Worm (Caenorhabditis elegans): ENCODE data around the gene epg-6.
A peak's percentile ranks its signal among the peaks of the same experiment; 100 is the strongest.

epg-6 gene

ce11 chrIII:10624564-10624963 is 24.6 kb upstream of the epg-6 start (continued):
- no peak for TF ChIP-seq ztf-22 (GFP tag; optimal IDR thresholded peaks at IDR 0.05)
- no peak for TF ChIP-seq attf-3 (GFP tag; conservative IDR thresholded peaks at IDR 0.05)
- TF ChIP-seq ceh-91 (GFP tag; IDR thresholded peaks at IDR 0.05): peak; percentile 32; the same call in 1 of the 2 replicates
- TF ChIP-seq nfya-2 (GFP tag; IDR thresholded peaks at IDR 0.05): 0 out of 2 replicates have a peak, but pooled peaks have one; percentile 8
- peak; percentile 53 for TF ChIP-seq ztf-26 (tag; optimal IDR thresholded peaks at IDR 0.05)
- peak; percentile 53; the same call in 1 of the 2 replicates for TF ChIP-seq hsf-1 (GFP tag; IDR thresholded peaks at IDR 0.05)
- TF ChIP-seq atf-7 (tag; optimal IDR thresholded peaks at IDR 0.05): peak; percentile 19
- TF ChIP-seq repo-1 (tag; optimal IDR thresholded peaks at IDR 0.05): peak; percentile 18
- TF ChIP-seq efl-1 (GFP tag; optimal IDR thresholded peaks at IDR 0.05): peak; percentile 5
- no peak for TF ChIP-seq mes-4 (tag; optimal IDR thresholded peaks at IDR 0.05)
- TF ChIP-seq K12H6.12 (tag; optimal IDR thresholded peaks at IDR 0.05): peak; percentile 36
- no peak for TF ChIP-seq F55B11.4 (tag; optimal IDR thresholded peaks at IDR 0.05; ENCODE audit: borderline replicate concordance, insufficient read depth)
- TF ChIP-seq mcd-1 (GFP tag; IDR thresholded peaks at IDR 0.05): peak; percentile 60
- TF ChIP-seq ets-4 (GFP tag; optimal IDR thresholded peaks at IDR 0.05): no peak
- no peak for TF ChIP-seq egrh-3 (GFP tag; IDR thresholded peaks at IDR 0.05)
- peak; percentile 51 for TF ChIP-seq F10E7.11 (tag; optimal IDR thresholded peaks at IDR 0.05)
- TF ChIP-seq ZK185.1 (tag; optimal IDR thresholded peaks at IDR 0.05; ENCODE audit: poor library complexity, severe bottlenecking): peak; percentile 85
- TF ChIP-seq ceh-58 (GFP tag; IDR thresholded peaks at IDR 0.05): peak; percentile 80; the same call in 1 of the 2 replicates
- 0 out of 2 replicates have a peak, but pooled peaks have one; percentile 59 for TF ChIP-seq Y79H2A.3 (GFP tag; conservative IDR thresholded peaks at IDR 0.05)
- TF ChIP-seq rec-8 (tag; optimal IDR thresholded peaks at IDR 0.05): peak; percentile 59 to 73
- peak in 1 of 3 experiments; percentile 41 for TF ChIP-seq lin-35 (GFP tag; optimal IDR thresholded peaks at IDR 0.05)
- TF ChIP-seq cebp-2 (GFP tag; IDR thresholded peaks at IDR 0.05): 0 out of 2 replicates have a peak, but pooled peaks have one; percentile 45
- peak; percentile 77 for TF ChIP-seq madf-6 (GFP tag; IDR thresholded peaks at IDR 0.05)
- TF ChIP-seq F57C9.4 (tag; optimal IDR thresholded peaks at IDR 0.05): no peak
- TF ChIP-seq ztf-3 (GFP tag; optimal IDR thresholded peaks at IDR 0.05): no peak
- no peak for TF ChIP-seq ccch-3 (GFP tag; optimal IDR thresholded peaks at IDR 0.05)
- TF ChIP-seq F39B2.1 (GFP tag; IDR thresholded peaks at IDR 0.05): no peak
- TF ChIP-seq ama-1 (optimal IDR thresholded peaks at IDR 0.05): no peak
- TF ChIP-seq ama-1 (GFP tag; optimal IDR thresholded peaks at IDR 0.05): peak; percentile 68 to 78
- 0 out of 2 replicates have a peak, but pooled peaks have one; percentile 21 for TF ChIP-seq Y56A3A.18 (GFP tag; IDR thresholded peaks at IDR 0.05)
- peak; percentile 62 for TF ChIP-seq hrde-1 (tag; optimal IDR thresholded peaks at IDR 0.05; ENCODE audit: borderline replicate concordance)
- TF ChIP-seq athp-1 (tag; optimal IDR thresholded peaks at IDR 0.05): peak; percentile 70
- TF ChIP-seq lin-40 (tag; optimal IDR thresholded peaks at IDR 0.05): peak; percentile 45
- TF ChIP-seq K11D2.4 (GFP tag; IDR thresholded peaks at IDR 0.05): 0 out of 2 replicates have a peak, but pooled peaks have one; percentile 36
- peak; percentile 53 for TF ChIP-seq ceh-79 (tag; optimal IDR thresholded peaks at IDR 0.05)
- no peak for TF ChIP-seq pbrm-1 (GFP tag; IDR thresholded peaks at IDR 0.05)
- TF ChIP-seq nfya-1 (tag; optimal IDR thresholded peaks at IDR 0.05; ENCODE audit: borderline replicate concordance, insufficient read depth): no peak
- 0 out of 2 replicates have a peak, but pooled peaks have one; percentile 39 for TF ChIP-seq ztf-28 (GFP tag; IDR thresholded peaks at IDR 0.05)
- peak; percentile 26 for TF ChIP-seq unc-130 (GFP tag; optimal IDR thresholded peaks at IDR 0.05)
- no peak for TF ChIP-seq lag-1 (GFP tag; IDR thresholded peaks at IDR 0.05)
- TF ChIP-seq B0261.1 (tag; optimal IDR thresholded peaks at IDR 0.05): peak; percentile 86
- TF ChIP-seq bed-1 (GFP tag; IDR thresholded peaks at IDR 0.05): 0 out of 2 replicates have a peak, but pooled peaks have one; percentile 69
- TF ChIP-seq lsy-27 (tag; optimal IDR thresholded peaks at IDR 0.05; ENCODE audit: borderline replicate concordance, insufficient read depth): no peak
- peak; percentile 50 for TF ChIP-seq D2030.7 (GFP tag; IDR thresholded peaks at IDR 0.05)
- no peak for TF ChIP-seq Y95B8A.8 (GFP tag; IDR thresholded peaks at IDR 0.05)
- TF ChIP-seq nhr-27 (tag; optimal IDR thresholded peaks at IDR 0.05): peak; percentile 23
- peak; percentile 51 for TF ChIP-seq chd-7 (tag; optimal IDR thresholded peaks at IDR 0.05)
- no peak for TF ChIP-seq unc-62 (GFP tag; optimal IDR thresholded peaks at IDR 0.05)
